Fruit fly (Drosophila melanogaster) whole organism, embryonic: ENCODE results near the gene iav.

Experiments
- CG13775 ChIP-seq: fragments of 200-800 bp; sonication (Bioruptor generic); optimal IDR thresholded peaks from 3 replicates; lab custom pipeline; 2017; ENCODE audit warnings: missing biosample characterization, mild to moderate bottlenecking, missing genetic modification characterization
- CG14860 ChIP-seq: fragments of 200-800 bp; sonication (Bioruptor generic); IDR thresholded peaks from 3 replicates; pipeline ENCODE4 v1.3.6; 2022; ENCODE audit warnings: missing biosample characterization, missing genetic modification characterization; ENCODE audit not compliant: partially characterized antibody
- insv ChIP-seq, 2 experiments: fragments of 200-800 bp; sonication (Bioruptor generic); optimal IDR thresholded peaks; 3 replicates each; lab custom pipeline; 2016 to 2018; ENCODE audit warnings: missing biosample characterization in 2 of 2, missing genetic modification characterization in 2 of 2

dm6 chrX:6849178-6849956, 35.6 kb downstream of the iav start, which contains the start of the genes Cht11 and CG4558:
- TF ChIP-seq CG14860 (GFP tag; lab: Robert Waterston, UW) (no peak; the same call in 2 of the 3 replicates), insv (GFP tag; optimal IDR thresholded peaks at IDR 0.05; lab: Kevin White, UChicago) (peak in 1 of 2 experiments; percentile 66), CG13775 (GFP tag; lab: Kevin White, UChicago) (peak; percentile 80)
